Fruit fly (Drosophila melanogaster) whole organism, embryonic: ENCODE measurements around the gene CG31793.

Experiments
- Ada2b ChIP-seq: fragments of 200-800 bp; sonication (Bioruptor generic); IDR thresholded peaks from 2 replicates; pipeline ENCODE4 v1.3.6; 2022; ENCODE audit warnings: missing biosample characterization, missing genetic modification characterization
- Bgb ChIP-seq: fragments of 200-800 bp; sonication (Bioruptor generic); IDR thresholded peaks from 2 replicates; pipeline ENCODE4 v1.3.6; 2022; ENCODE audit warnings: missing biosample characterization, missing genetic modification characterization; ENCODE audit not compliant: partially characterized antibody
- CG10209 ChIP-seq: fragments of 200-800 bp; sonication (Bioruptor generic); optimal IDR thresholded peaks from 3 replicates; lab custom pipeline; 2017; ENCODE audit warnings: missing biosample characterization, mild to moderate bottlenecking, missing genetic modification characterization, missing genetic modification reagents
- CG10366 ChIP-seq: fragments of 200-800 bp; sonication (Bioruptor generic); IDR thresholded peaks from 2 replicates; pipeline ENCODE4 v1.3.6; 2022; ENCODE audit warnings: missing biosample characterization, missing genetic modification characterization
- CG10431 ChIP-seq: fragments of 200-800 bp; sonication (Bioruptor generic); optimal IDR thresholded peaks from 3 replicates; lab custom pipeline; 2018; ENCODE audit warnings: missing biosample characterization, mild to moderate bottlenecking, missing genetic modification characterization
- CG10565 ChIP-seq: fragments of 200-800 bp; sonication (Bioruptor generic); optimal IDR thresholded peaks from 3 replicates; lab custom pipeline; 2016; ENCODE audit warnings: missing biosample characterization, mild to moderate bottlenecking, missing genetic modification characterization
- CG11085 ChIP-seq: fragments of 200-800 bp; sonication (Bioruptor generic); IDR thresholded peaks from 2 replicates; pipeline ENCODE4 v1.3.6; 2022; ENCODE audit warnings: missing biosample characterization, missing genetic modification characterization
- CG11093 ChIP-seq: fragments of 200-800 bp; sonication (Bioruptor generic); IDR thresholded peaks from 3 replicates; pipeline ENCODE4 v1.3.6; 2022; ENCODE audit warnings: missing biosample characterization, missing genetic modification characterization
- CG13287 ChIP-seq: fragments of 200-800 bp; sonication (Bioruptor generic); IDR thresholded peaks from 2 replicates; pipeline ENCODE4 v1.3.6; 2022; ENCODE audit warnings: missing biosample characterization, missing genetic modification characterization; ENCODE audit not compliant: partially characterized antibody
- CG13424 ChIP-seq: fragments of 200-800 bp; sonication (Bioruptor generic); optimal IDR thresholded peaks from 2 replicates; lab custom pipeline; 2019; ENCODE audit warnings: missing biosample characterization, mild to moderate bottlenecking, missing genetic modification characterization, moderate library complexity
- CG15479 ChIP-seq: fragments of 200-800 bp; sonication (Bioruptor generic); optimal IDR thresholded peaks from 3 replicates; lab custom pipeline; 2019; ENCODE audit warnings: missing biosample characterization, mild to moderate bottlenecking, missing genetic modification characterization, moderate library complexity
- CG16863 ChIP-seq: fragments of 200-800 bp; sonication (Bioruptor generic); optimal IDR thresholded peaks from 3 replicates; lab custom pipeline; 2016; ENCODE audit warnings: missing biosample characterization, missing genetic modification characterization
- CG17802 ChIP-seq: fragments of 200-800 bp; sonication (Bioruptor generic); optimal IDR thresholded peaks from 2 replicates; lab custom pipeline; 2018; ENCODE audit warnings: missing biosample characterization, mild to moderate bottlenecking, missing genetic modification characterization, moderate library complexity
- CG3281 ChIP-seq: fragments of 200-800 bp; sonication (Bioruptor generic); optimal IDR thresholded peaks from 3 replicates; lab custom pipeline; 2017; ENCODE audit warnings: missing biosample characterization, mild to moderate bottlenecking, missing genetic modification characterization
- CG3995 ChIP-seq: fragments of 200-800 bp; sonication (Bioruptor generic); optimal IDR thresholded peaks from 3 replicates; lab custom pipeline; 2016; ENCODE audit warnings: missing biosample characterization, missing genetic modification characterization
- CG4404 ChIP-seq: fragments of 200-800 bp; sonication (Bioruptor generic); IDR thresholded peaks from 2 replicates; pipeline ENCODE4 v1.3.6; 2022; ENCODE audit warnings: missing biosample characterization, missing genetic modification characterization
- CG8089 ChIP-seq: fragments of 200-800 bp; sonication (Bioruptor generic); optimal IDR thresholded peaks from 3 replicates; lab custom pipeline; 2016; ENCODE audit warnings: missing biosample characterization, missing genetic modification characterization
- CG9609 ChIP-seq: fragments of 200-800 bp; sonication (Bioruptor generic); optimal IDR thresholded peaks from 3 replicates; lab custom pipeline; 2016; ENCODE audit warnings: missing biosample characterization, missing genetic modification characterization
- CG9797 ChIP-seq: fragments of 200-800 bp; sonication (Bioruptor generic); optimal IDR thresholded peaks from 3 replicates; lab custom pipeline; 2018; ENCODE audit warnings: missing biosample characterization, mild to moderate bottlenecking, missing genetic modification characterization
- Dip2 ChIP-seq: fragments of 200-800 bp; sonication (Bioruptor generic); IDR thresholded peaks from 2 replicates; pipeline ENCODE4 v1.3.6; 2022; ENCODE audit warnings: missing biosample characterization, missing genetic modification characterization
- Ets97D ChIP-seq: fragments of 200-800 bp; sonication (Bioruptor generic); optimal IDR thresholded peaks from 3 replicates; lab custom pipeline; 2016; ENCODE audit warnings: missing biosample characterization, missing genetic modification characterization
- Gsc ChIP-seq: fragments of 200-800 bp; sonication (Bioruptor generic); IDR thresholded peaks from 2 replicates; pipeline ENCODE4 v1.3.6; 2022; ENCODE audit warnings: missing biosample characterization, missing genetic modification characterization
- Gug ChIP-seq: fragments of 200-800 bp; sonication (Bioruptor generic); IDR thresholded peaks from 4 replicates; pipeline ENCODE4 v1.3.6; 2022; ENCODE audit warnings: missing biosample characterization, missing genetic modification characterization
- HLH3B ChIP-seq: fragments of 200-800 bp; sonication (Bioruptor generic); IDR thresholded peaks from 2 replicates; pipeline ENCODE4 v1.3.6; 2022; ENCODE audit warnings: missing biosample characterization, missing genetic modification characterization
- HLH4C ChIP-seq: fragments of 200-800 bp; sonication (Bioruptor generic); IDR thresholded peaks from 3 replicates; pipeline ENCODE4 v1.3.6; 2022; ENCODE audit warnings: missing biosample characterization, missing genetic modification characterization; ENCODE audit not compliant: partially characterized antibody
- Hr3 ChIP-seq: fragments of 200-800 bp; sonication (Bioruptor generic); optimal IDR thresholded peaks from 3 replicates; lab custom pipeline; 2016; ENCODE audit warnings: missing biosample characterization, missing genetic modification characterization
- Hr51 ChIP-seq, 2 experiments: fragments of 200-800 bp; sonication (Bioruptor generic); optimal IDR thresholded peaks; 2 replicates in 1 of 2; 3 replicates in 1 of 2; lab custom pipeline; 2016 to 2018; ENCODE audit warnings: missing biosample characterization in 2 of 2, missing genetic modification characterization in 2 of 2, mild to moderate bottlenecking in 1 of 2, moderate library complexity in 1 of 2
- Hsf ChIP-seq: fragments of 200-800 bp; sonication (Bioruptor generic); optimal IDR thresholded peaks from 3 replicates; lab custom pipeline; 2016; ENCODE audit warnings: missing biosample characterization, missing genetic modification characterization
- Lpt ChIP-seq: fragments of >200 bp; optimal IDR thresholded peaks from 2 replicates; lab custom pipeline; 2018; ENCODE audit warnings: missing biosample characterization, missing genetic modification characterization
- MBD-R2 ChIP-seq: fragments of 200-800 bp; sonication (Bioruptor generic); IDR thresholded peaks from 2 replicates; pipeline ENCODE4 v1.3.6; 2022; ENCODE audit warnings: missing biosample characterization, missing genetic modification characterization
- Mad ChIP-seq: fragments of 200-800 bp; sonication (Bioruptor generic); optimal IDR thresholded peaks from 2 replicates; lab custom pipeline; 2016; ENCODE audit warnings: missing biosample characterization, missing genetic modification characterization
- Oaz ChIP-seq: fragments of 200-800 bp; sonication (Bioruptor generic); IDR thresholded peaks from 2 replicates; pipeline ENCODE4 v1.3.6; 2022; ENCODE audit warnings: missing biosample characterization, missing genetic modification characterization
- Rfx ChIP-seq: fragments of 200-800 bp; sonication (Bioruptor generic); IDR thresholded peaks from 2 replicates; pipeline ENCODE4 v1.3.6; 2022; ENCODE audit warnings: missing biosample characterization, missing genetic modification characterization
- Rx ChIP-seq: fragments of 200-800 bp; sonication (Bioruptor generic); IDR thresholded peaks from 2 replicates; pipeline ENCODE4 v1.3.6; 2022; ENCODE audit warnings: missing biosample characterization, missing genetic modification characterization
- Taf1 ChIP-seq: fragments of 200-800 bp; sonication (Bioruptor generic); IDR thresholded peaks from 2 replicates; pipeline ENCODE4 v1.3.6; 2022; ENCODE audit warnings: missing biosample characterization, missing genetic modification characterization
- Trl ChIP-seq, 3 experiments: fragments of >200 bp in 2 of 3; fragments of 200-800 bp in 1 of 3; sonication (Bioruptor generic) in 1 of 3; optimal IDR thresholded peaks; 2 replicates in 1 of 3; 3 replicates in 2 of 3; lab custom pipeline; 2016 to 2017; ENCODE audit warnings: missing biosample characterization in 1 of 3, missing genetic modification characterization in 1 of 3
- cato ChIP-seq: fragments of 200-800 bp; sonication (Bioruptor generic); optimal IDR thresholded peaks from 2 replicates; lab custom pipeline; 2016; ENCODE audit warnings: missing biosample characterization, missing genetic modification characterization, borderline replicate concordance
- da ChIP-seq: fragments of 200-800 bp; sonication (Bioruptor generic); optimal IDR thresholded peaks from 2 replicates; lab custom pipeline; 2016; ENCODE audit warnings: missing biosample characterization, missing genetic modification characterization
- dm ChIP-seq: fragments of 200-800 bp; sonication (Bioruptor generic); optimal IDR thresholded peaks from 3 replicates; lab custom pipeline; 2016; ENCODE audit warnings: missing biosample characterization, missing genetic modification characterization
- gce ChIP-seq: fragments of 200-800 bp; sonication (Bioruptor generic); IDR thresholded peaks from 3 replicates; pipeline ENCODE4 v1.3.6; 2022; ENCODE audit warnings: missing biosample characterization, missing genetic modification characterization
- nerfin-1 ChIP-seq: fragments of 200-800 bp; sonication (Bioruptor generic); optimal IDR thresholded peaks from 3 replicates; lab custom pipeline; 2019; ENCODE audit warnings: missing biosample characterization, mild to moderate bottlenecking, missing genetic modification characterization, moderate library complexity
- odd ChIP-seq: fragments of 200-800 bp; sonication (Bioruptor generic); optimal IDR thresholded peaks from 2 replicates; lab custom pipeline; 2017; ENCODE audit warnings: missing biosample characterization, mild to moderate bottlenecking, missing genetic modification characterization
- pita ChIP-seq: fragments of 200-800 bp; sonication (Bioruptor generic); optimal IDR thresholded peaks from 2 replicates; lab custom pipeline; 2017; ENCODE audit warnings: missing biosample characterization, mild to moderate bottlenecking, missing genetic modification characterization
- pnt ChIP-seq: fragments of 200-800 bp; sonication (Bioruptor generic); optimal IDR thresholded peaks from 3 replicates; lab custom pipeline; 2016; ENCODE audit warnings: missing biosample characterization, missing genetic modification characterization
- pum ChIP-seq: fragments of 200-800 bp; sonication (Bioruptor generic); optimal IDR thresholded peaks from 2 replicates; lab custom pipeline; 2016; ENCODE audit warnings: missing biosample characterization, missing genetic modification characterization
- sisA ChIP-seq: fragments of 200-800 bp; sonication (Bioruptor generic); IDR thresholded peaks from 2 replicates; pipeline ENCODE4 v1.3.6; 2022; ENCODE audit warnings: missing biosample characterization, missing genetic modification characterization
- sqz ChIP-seq: fragments of 200-800 bp; sonication (Bioruptor generic); optimal IDR thresholded peaks from 3 replicates; lab custom pipeline; 2018; ENCODE audit warnings: missing biosample characterization, mild to moderate bottlenecking, missing genetic modification characterization
- trh ChIP-seq: fragments of 200-800 bp; sonication (Bioruptor generic); optimal IDR thresholded peaks from 2 replicates; lab custom pipeline; 2016; ENCODE audit warnings: missing biosample characterization, missing genetic modification characterization
- tup ChIP-seq: fragments of 200-800 bp; sonication (Bioruptor generic); optimal IDR thresholded peaks from 2 replicates; lab custom pipeline; 2016; ENCODE audit warnings: missing biosample characterization, mild to moderate bottlenecking, missing genetic modification characterization, moderate library complexity

Gene CG31793

DNA sequence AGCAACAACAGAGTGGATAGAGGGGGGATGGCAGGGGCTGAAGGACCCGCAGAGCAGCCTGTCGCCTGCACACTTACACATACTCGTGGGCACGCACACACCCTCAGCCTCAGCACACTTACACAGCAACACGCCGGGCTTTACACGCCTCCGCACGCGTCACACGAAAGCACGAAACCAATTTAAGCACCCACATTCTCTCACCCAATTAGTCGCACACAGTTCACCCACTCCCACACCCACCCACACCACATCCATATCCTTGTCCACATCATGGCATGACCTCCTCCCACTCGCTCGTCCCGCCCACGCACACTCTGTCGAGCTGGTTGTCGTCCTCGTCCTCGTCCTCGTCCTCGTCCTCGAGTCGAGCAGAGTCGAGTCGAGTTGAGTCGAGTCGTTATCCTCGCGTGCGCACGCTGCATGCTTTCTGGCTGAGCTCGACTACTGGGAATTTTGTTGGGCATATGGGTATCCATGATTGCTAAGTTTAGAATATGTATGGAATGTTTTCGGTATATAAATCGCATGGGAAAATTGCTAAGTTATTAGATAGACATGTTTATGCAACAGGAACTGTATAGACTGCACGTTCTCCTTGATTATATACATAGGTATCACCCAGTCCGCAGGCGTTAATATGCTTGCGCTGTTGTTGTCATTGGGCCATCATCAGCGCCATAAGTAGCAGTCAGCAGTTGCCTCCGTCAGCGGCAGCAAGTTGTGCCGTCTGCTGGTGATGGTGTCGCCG, 8.9 kb downstream of the CG31793 start (continued):
- TF ChIP-seq trh (GFP tag; lab: Kevin White, UChicago): no peak
- no peak for TF ChIP-seq CG10431 (GFP tag; lab: Kevin White, UChicago)
- TF ChIP-seq Gsc (GFP tag; lab: Robert Waterston, UW): peak; percentile 66
- peak; percentile 83 for TF ChIP-seq HLH3B (GFP tag; lab: Robert Waterston, UW)
- TF ChIP-seq CG8089 (GFP tag; lab: Kevin White, UChicago): peak; percentile 49
- TF ChIP-seq cato (GFP tag; lab: Kevin White, UChicago): no peak
- TF ChIP-seq dm (GFP tag; lab: Kevin White, UChicago): peak; percentile 54
- TF ChIP-seq Lpt (GFP tag; lab: Kevin White, UChicago): no peak
- peak; percentile 71 for TF ChIP-seq tup
- peak; percentile 21; the same call in 1 of the 2 replicates for TF ChIP-seq Bgb (GFP tag; lab: Robert Waterston, UW)
- TF ChIP-seq CG9609: peak; percentile 83
- peak; percentile 77 for TF ChIP-seq Hr3
- no peak for TF ChIP-seq Dip2 (GFP tag; lab: Robert Waterston, UW)
- TF ChIP-seq CG13287 (GFP tag; lab: Robert Waterston, UW): no peak
- TF ChIP-seq sqz (GFP tag; lab: Kevin White, UChicago): peak; percentile 12
- peak; percentile 79 for TF ChIP-seq CG3281 (GFP tag; lab: Kevin White, UChicago)
- TF ChIP-seq MBD-R2 (GFP tag; lab: Robert Waterston, UW): peak; percentile 41; the same call in 1 of the 2 replicates
- TF ChIP-seq Rfx (GFP tag; lab: Robert Waterston, UW): peak; percentile 89
- TF ChIP-seq CG13424: peak; percentile 80
- peak; percentile 34 for TF ChIP-seq nerfin-1 (tag; lab: Kevin White, UChicago)
- peak; percentile 85 for TF ChIP-seq pnt (GFP tag; lab: Kevin White, UChicago)
- TF ChIP-seq HLH4C (GFP tag; lab: Robert Waterston, UW): no peak
- TF ChIP-seq gce (GFP tag; lab: Robert Waterston, UW): peak; percentile 76
- TF ChIP-seq Hr51 (GFP tag; optimal IDR thresholded peaks at IDR 0.05; lab: Kevin White, UChicago): peak; percentile 81 to 85
- peak; percentile 78 for TF ChIP-seq Hsf (GFP tag; lab: Kevin White, UChicago)
- peak; percentile 83 for TF ChIP-seq Oaz (GFP tag; lab: Robert Waterston, UW)
- no peak for TF ChIP-seq CG3995 (GFP tag; lab: Kevin White, UChicago)
- peak; percentile 74 for TF ChIP-seq pum (GFP tag; lab: Kevin White, UChicago)
- peak; percentile 87 for TF ChIP-seq sisA (GFP tag; lab: Robert Waterston, UW)
- TF ChIP-seq CG10209 (GFP tag; lab: Kevin White, UChicago): peak; percentile 82
- no peak for TF ChIP-seq da
- peak; percentile 76 for TF ChIP-seq CG4404 (GFP tag; lab: Robert Waterston, UW)
- TF ChIP-seq CG10366 (GFP tag; lab: Robert Waterston, UW): peak; percentile 88
- no peak for TF ChIP-seq pita (GFP tag; lab: Kevin White, UChicago)
- peak; percentile 80 for TF ChIP-seq Rx (GFP tag; lab: Robert Waterston, UW)
- TF ChIP-seq odd (GFP tag; lab: Kevin White, UChicago): peak; percentile 69
- TF ChIP-seq Taf1 (GFP tag; lab: Robert Waterston, UW): peak; percentile 71
- TF ChIP-seq Trl (optimal IDR thresholded peaks at IDR 0.05; lab: Kevin White, UChicago): no peak
- TF ChIP-seq Trl (GFP tag; optimal IDR thresholded peaks at IDR 0.05; lab: Kevin White, UChicago): peak; percentile 77
- peak; percentile 83 for TF ChIP-seq Ada2b
- peak; percentile 84 for TF ChIP-seq Gug (GFP tag; lab: Robert Waterston, UW)
- TF ChIP-seq CG11085 (GFP tag; lab: Robert Waterston, UW): peak; percentile 75
- TF ChIP-seq CG17802 (tag; lab: Kevin White, UChicago): peak; percentile 27
- peak; percentile 84 for TF ChIP-seq CG11093 (GFP tag; lab: Robert Waterston, UW)
- no peak for TF ChIP-seq CG15479
- TF ChIP-seq Ets97D (GFP tag; lab: Kevin White, UChicago): peak; percentile 42
- peak; percentile 56 for TF ChIP-seq Mad (GFP tag; lab: Kevin White, UChicago)
- TF ChIP-seq CG10565 (GFP tag; lab: Kevin White, UChicago): no peak
- TF ChIP-seq CG9797: no peak
- peak; percentile 76 for TF ChIP-seq CG16863 (GFP tag; lab: Kevin White, UChicago)
